Worm (Caenorhabditis elegans) whole organism, young adult: ENCODE data around the gene srh-99.
A peak's percentile ranks its signal among the peaks of the same experiment; 100 is the strongest.

Experiments
- B0261.1 ChIP-seq: sonication (generic microtip); optimal IDR thresholded peaks from 2 replicates; lab custom pipeline; 2016; ENCODE audit warnings: mild to moderate bottlenecking, missing genetic modification characterization, moderate library complexity, missing compliant biosample characterization
- F23B12.7 ChIP-seq: sonication (generic microtip); optimal IDR thresholded peaks from 2 replicates; lab custom pipeline; 2017; ENCODE audit warnings: missing genetic modification characterization, mild to moderate bottlenecking, missing compliant biosample characterization, antibody characterized with exemption, moderate library complexity; ENCODE audit not compliant: insufficient read depth
- F39B2.1 ChIP-seq: fragments of 200-800 bp; sonication (Bioruptor generic); IDR thresholded peaks from 2 replicates; pipeline ENCODE4 v1.3.6; 2022; ENCODE audit warnings: missing genetic modification reagents, missing genetic modification characterization, missing compliant biosample characterization
- F49E8.2 ChIP-seq: sonication (generic microtip); optimal IDR thresholded peaks from 3 replicates; lab custom pipeline; 2017; ENCODE audit warnings: missing genetic modification characterization, mild to moderate bottlenecking, missing compliant biosample characterization, antibody characterized with exemption, moderate library complexity; ENCODE audit not compliant: insufficient read depth
- F57A8.1 ChIP-seq: fragments of 200-800 bp; sonication (Bioruptor generic); optimal IDR thresholded peaks from 2 replicates; lab custom pipeline; 2018; ENCODE audit warnings: mild to moderate bottlenecking, missing genetic modification characterization, moderate library complexity, missing compliant biosample characterization
- K11D2.4 ChIP-seq: fragments of 200-800 bp; sonication (Bioruptor generic); IDR thresholded peaks from 2 replicates; pipeline ENCODE4 v1.3.6; 2022; ENCODE audit warnings: missing genetic modification reagents, missing genetic modification characterization, missing compliant biosample characterization
- Y53F4B.3 ChIP-seq: fragments of 200-800 bp; sonication (Bioruptor generic); IDR thresholded peaks from 2 replicates; pipeline ENCODE4 v1.3.6; 2022; ENCODE audit warnings: missing genetic modification reagents, missing genetic modification characterization, missing compliant biosample characterization
- Y95B8A.8 ChIP-seq: fragments of 200-800 bp; sonication (Bioruptor generic); IDR thresholded peaks from 2 replicates; pipeline ENCODE4 v1.3.6; 2022; ENCODE audit warnings: missing genetic modification reagents, missing genetic modification characterization, missing compliant biosample characterization
- ZK185.1 ChIP-seq: sonication (generic microtip); optimal IDR thresholded peaks from 2 replicates; lab custom pipeline; 2016; ENCODE audit warnings: mild to moderate bottlenecking, missing genetic modification characterization, missing compliant biosample characterization; ENCODE audit not compliant: poor library complexity, severe bottlenecking
- attf-6 ChIP-seq: fragments of 200-800 bp; sonication (Bioruptor generic); IDR thresholded peaks from 2 replicates; pipeline ENCODE4 v1.3.6; 2022; ENCODE audit warnings: missing genetic modification reagents, missing genetic modification characterization, missing compliant biosample characterization
- bed-1 ChIP-seq: fragments of 200-800 bp; sonication (Bioruptor generic); IDR thresholded peaks from 2 replicates; pipeline ENCODE4 v1.3.6; 2022; ENCODE audit warnings: missing genetic modification reagents, missing genetic modification characterization, missing compliant biosample characterization
- bed-2 ChIP-seq: fragments of 200-800 bp; sonication (Bioruptor generic); IDR thresholded peaks from 2 replicates; pipeline ENCODE4 v1.3.6; 2022; ENCODE audit warnings: missing genetic modification reagents, missing genetic modification characterization, missing compliant biosample characterization
- cebp-1 ChIP-seq, 2 experiments: fragments of 200-800 bp in 1 of 2; sonication (Bioruptor generic) in 1 of 2; sonication (generic microtip) in 1 of 2; IDR thresholded peaks in 1 of 2; optimal IDR thresholded peaks in 1 of 2; 2 replicates each; pipeline versions ENCODE4 v1.3.6 to Lab custom; 2017 to 2022; ENCODE audit warnings: missing compliant biosample characterization in 2 of 2, missing genetic modification characterization in 2 of 2, mild to moderate bottlenecking in 1 of 2, missing genetic modification reagents in 1 of 2, moderate library complexity in 1 of 2
- cebp-2 ChIP-seq: fragments of 200-800 bp; sonication (Bioruptor generic); IDR thresholded peaks from 2 replicates; pipeline ENCODE4 v1.3.6; 2022; ENCODE audit warnings: missing genetic modification characterization, missing compliant biosample characterization
- ceh-100 ChIP-seq: fragments of 200-800 bp; sonication (Bioruptor generic); IDR thresholded peaks from 2 replicates; pipeline ENCODE4 v1.3.6; 2022; ENCODE audit warnings: missing genetic modification reagents, missing genetic modification characterization, missing compliant biosample characterization
- ceh-40 ChIP-seq: fragments of 200-800 bp; sonication (Bioruptor generic); IDR thresholded peaks from 2 replicates; pipeline ENCODE4 v1.3.6; 2022; ENCODE audit warnings: missing genetic modification characterization, missing compliant biosample characterization
- chd-7 ChIP-seq: sonication (generic microtip); optimal IDR thresholded peaks from 2 replicates; lab custom pipeline; 2016; ENCODE audit warnings: mild to moderate bottlenecking, missing genetic modification characterization, moderate library complexity, missing compliant biosample characterization
- dox-1 ChIP-seq: fragments of 200-800 bp; sonication (Bioruptor generic); IDR thresholded peaks from 2 replicates; pipeline ENCODE4 v1.3.6; 2022; ENCODE audit warnings: missing genetic modification reagents, missing genetic modification characterization, missing compliant biosample characterization
- efl-1 ChIP-seq: fragments of 150-350 bp; optimal IDR thresholded peaks from 2 replicates; lab custom pipeline; 2014; ENCODE audit warnings: missing biosample characterization, missing genetic modification reagents, missing genetic modification characterization
- fkh-3 ChIP-seq: sonication (generic microtip); optimal IDR thresholded peaks from 2 replicates; lab custom pipeline; 2016; ENCODE audit warnings: mild to moderate bottlenecking, missing genetic modification characterization, missing compliant biosample characterization
- him-1 ChIP-seq: sonication (generic microtip); optimal IDR thresholded peaks from 2 replicates; lab custom pipeline; 2016; ENCODE audit warnings: missing genotype, missing genetic modification reagents, missing genetic modification characterization, missing compliant biosample characterization
- lin-26 ChIP-seq: fragments of 200-800 bp; sonication (Bioruptor generic); IDR thresholded peaks from 2 replicates; pipeline ENCODE4 v1.3.6; 2022; ENCODE audit warnings: missing genetic modification reagents, missing genetic modification characterization, missing compliant biosample characterization
- lin-40 ChIP-seq: sonication (generic microtip); optimal IDR thresholded peaks from 2 replicates; lab custom pipeline; 2016; ENCODE audit warnings: missing genetic modification characterization, mild to moderate bottlenecking, missing compliant biosample characterization, missing genotype, missing genetic modification reagents
- lin-54 ChIP-seq: fragments of 200-800 bp; sonication (Bioruptor generic); optimal IDR thresholded peaks from 2 replicates; lab custom pipeline; 2018; ENCODE audit warnings: mild to moderate bottlenecking, missing genetic modification characterization, missing compliant biosample characterization
- madf-3 ChIP-seq: fragments of 200-800 bp; sonication (Bioruptor generic); IDR thresholded peaks from 2 replicates; pipeline ENCODE4 v1.3.6; 2022; ENCODE audit warnings: missing genetic modification reagents, missing genetic modification characterization, missing compliant biosample characterization
- mcd-1 ChIP-seq: fragments of 200-800 bp; sonication (Bioruptor generic); IDR thresholded peaks from 2 replicates; pipeline ENCODE4 v1.3.6; 2022; ENCODE audit warnings: missing genetic modification reagents, missing genetic modification characterization, missing compliant biosample characterization
- mel-28 ChIP-seq: sonication (generic microtip); optimal IDR thresholded peaks from 2 replicates; lab custom pipeline; 2016; ENCODE audit warnings: borderline replicate concordance, mild to moderate bottlenecking, missing genetic modification characterization, missing compliant biosample characterization
- mxl-1 ChIP-seq: sonication (generic microtip); optimal IDR thresholded peaks from 2 replicates; lab custom pipeline; 2016; ENCODE audit warnings: missing genetic modification characterization, missing compliant biosample characterization
- rec-8 ChIP-seq, 2 experiments: sonication (generic microtip); optimal IDR thresholded peaks; 2 replicates each; lab custom pipeline; 2016; ENCODE audit warnings: mild to moderate bottlenecking in 2 of 2, missing genetic modification characterization in 2 of 2, missing genetic modification reagents in 2 of 2, missing genotype in 2 of 2, missing biosample characterization in 1 of 2, missing compliant biosample characterization in 1 of 2, moderate library complexity in 1 of 2
- sdz-38 ChIP-seq: sonication (generic microtip); optimal IDR thresholded peaks from 2 replicates; lab custom pipeline; 2016; ENCODE audit warnings: missing genotype, missing genetic modification characterization, missing compliant biosample characterization
- sea-2 ChIP-seq: fragments of 200-800 bp; sonication (Bioruptor generic); IDR thresholded peaks from 2 replicates; pipeline ENCODE4 v1.3.6; 2022; ENCODE audit warnings: missing genetic modification characterization, missing compliant biosample characterization
- tbx-9 ChIP-seq: sonication (generic microtip); optimal IDR thresholded peaks from 2 replicates; lab custom pipeline; 2016; ENCODE audit warnings: borderline replicate concordance, missing genetic modification characterization, inconsistent platforms, missing compliant biosample characterization
- tlf-1 ChIP-seq: fragments of 200-800 bp; sonication (Bioruptor generic); optimal IDR thresholded peaks from 2 replicates; lab custom pipeline; 2018; ENCODE audit warnings: mild to moderate bottlenecking, missing genetic modification characterization, missing compliant biosample characterization
- zfh-2 ChIP-seq: fragments of 200-800 bp; sonication (Bioruptor generic); conservative IDR thresholded peaks from 2 replicates; pipeline ENCODE4 v1.3.6; 2022; ENCODE audit warnings: missing genetic modification reagents, missing genetic modification characterization, missing compliant biosample characterization
- ztf-18 ChIP-seq: sonication (generic microtip); optimal IDR thresholded peaks from 2 replicates; lab custom pipeline; 2016; ENCODE audit warnings: missing genotype, mild to moderate bottlenecking, missing genetic modification characterization, missing compliant biosample characterization
- ztf-22 ChIP-seq: fragments of 200-800 bp; sonication (Bioruptor generic); optimal IDR thresholded peaks from 2 replicates; lab custom pipeline; 2018; ENCODE audit warnings: mild to moderate bottlenecking, missing genetic modification characterization, moderate library complexity, missing compliant biosample characterization
- ztf-25 ChIP-seq: fragments of 200-800 bp; sonication (Bioruptor generic); IDR thresholded peaks from 2 replicates; pipeline ENCODE4 v1.3.6; 2022; ENCODE audit warnings: missing genetic modification reagents, missing genetic modification characterization, missing compliant biosample characterization
- ztf-28 ChIP-seq: fragments of 200-800 bp; sonication (Bioruptor generic); IDR thresholded peaks from 2 replicates; pipeline ENCODE4 v1.3.6; 2022; ENCODE audit warnings: missing genetic modification reagents, missing genetic modification characterization, missing compliant biosample characterization

Gene srh-99

ce11 chrII:3736893-3737375, 20.6 kb upstream of the srh-99 start, which contains the start of gene F12E12.6 (continued):
- TF ChIP-seq him-1 (tag; lab: Kevin White, UChicago) (no peak), bed-2 (GFP tag; lab: Robert Waterston, UW) (no peak), ceh-100 (GFP tag; lab: Robert Waterston, UW) (no peak), chd-7 (no peak), ztf-22 (GFP tag; lab: Kevin White, UChicago) (no peak), ceh-40 (GFP tag; lab: Robert Waterston, UW) (no peak), mel-28 (tag; lab: Kevin White, UChicago) (no peak), attf-6 (GFP tag; lab: Robert Waterston, UW) (no peak), efl-1 (peak; percentile 57), cebp-1 (GFP tag; IDR thresholded peaks at IDR 0.05; lab: Robert Waterston, UW) (no peak), cebp-1 (tag; optimal IDR thresholded peaks at IDR 0.05; lab: Kevin White, UChicago) (no peak)

- no peak for TF ChIP-seq lin-54 (GFP tag; lab: Kevin White, UChicago)
- no peak for TF ChIP-seq cebp-2 (GFP tag; lab: Robert Waterston, UW)
- no peak for TF ChIP-seq efl-1
- TF ChIP-seq ztf-28 (GFP tag; lab: Robert Waterston, UW), result no peak
- TF ChIP-seq lin-26 (GFP tag; lab: Robert Waterston, UW), result no peak
- TF ChIP-seq ztf-25 (GFP tag; lab: Robert Waterston, UW), result no peak
- TF ChIP-seq F39B2.1 (GFP tag; lab: Robert Waterston, UW), result no peak
- no peak for TF ChIP-seq rec-8 (tag; optimal IDR thresholded peaks at IDR 0.05; lab: Kevin White, UChicago)
- no peak for TF ChIP-seq madf-3 (GFP tag; lab: Robert Waterston, UW)
- TF ChIP-seq mxl-1 (tag; lab: Kevin White, UChicago), result no peak
Measured at ce11 chrII:3731723-3732122, 15.4 kb upstream of the srh-99 start, which contains the start of the genes sdz-12 and bath-31. sdz-12 (minus strand) TSS chrII:3731823. bath-31 (plus strand) TSS chrII:3731973.

- no peak for TF ChIP-seq ZK185.1 (tag; lab: Kevin White, UChicago)
- no peak for TF ChIP-seq ztf-18 (tag; lab: Kevin White, UChicago)
- no peak for TF ChIP-seq zfh-2
- no peak for TF ChIP-seq K11D2.4 (GFP tag; lab: Robert Waterston, UW)
- no peak for TF ChIP-seq Y95B8A.8
- TF ChIP-seq, all 124 proteins: peak for 0
Measured at ce11 chrII:3727996-3728395, 11.6 kb upstream of the srh-99 start, which contains the start of gene C46E10.8. C46E10.8 (minus strand) TSS chrII:3728096.

- no peak for TF ChIP-seq sea-2
- TF ChIP-seq tlf-1 (GFP tag; lab: Kevin White, UChicago), result no peak
- no peak for TF ChIP-seq Y53F4B.3 (GFP tag; lab: Robert Waterston, UW)
- TF ChIP-seq mcd-1, result no peak
- no peak for TF ChIP-seq bed-2 (GFP tag; lab: Robert Waterston, UW)
- no peak for TF ChIP-seq bed-1 (GFP tag; lab: Robert Waterston, UW)
- TF ChIP-seq F49E8.2 (tag; lab: Kevin White, UChicago), result no peak
- no peak for TF ChIP-seq fkh-3 (tag; lab: Kevin White, UChicago)
- TF ChIP-seq ceh-40 (GFP tag; lab: Robert Waterston, UW), result no peak
- TF ChIP-seq F23B12.7, result no peak
- no peak for TF ChIP-seq B0261.1 (tag; lab: Kevin White, UChicago)
- TF ChIP-seq dox-1 (GFP tag; lab: Robert Waterston, UW), result no peak
- TF ChIP-seq ztf-25 (GFP tag; lab: Robert Waterston, UW), result no peak
- no peak for TF ChIP-seq lin-40 (tag; lab: Kevin White, UChicago)
- TF ChIP-seq sdz-38 (tag; lab: Kevin White, UChicago), result no peak
- no peak for TF ChIP-seq mxl-1 (tag; lab: Kevin White, UChicago)
- no peak for TF ChIP-seq F57A8.1 (GFP tag; lab: Kevin White, UChicago)
- TF ChIP-seq tbx-9 (tag; lab: Kevin White, UChicago), result no peak
Measured at ce11 chrII:3724175-3724715, 7.9 kb upstream of the srh-99 start, which contains the start of gene C46E10.1. C46E10.1 (plus strand) TSS chrII:3724225.
